Worm (Caenorhabditis elegans): Measurements from ENCODE around the gene C26B2.7.
A peak's percentile ranks its signal among the peaks of the same experiment; 100 is the strongest.

The C26B2.7 gene

DNA sequence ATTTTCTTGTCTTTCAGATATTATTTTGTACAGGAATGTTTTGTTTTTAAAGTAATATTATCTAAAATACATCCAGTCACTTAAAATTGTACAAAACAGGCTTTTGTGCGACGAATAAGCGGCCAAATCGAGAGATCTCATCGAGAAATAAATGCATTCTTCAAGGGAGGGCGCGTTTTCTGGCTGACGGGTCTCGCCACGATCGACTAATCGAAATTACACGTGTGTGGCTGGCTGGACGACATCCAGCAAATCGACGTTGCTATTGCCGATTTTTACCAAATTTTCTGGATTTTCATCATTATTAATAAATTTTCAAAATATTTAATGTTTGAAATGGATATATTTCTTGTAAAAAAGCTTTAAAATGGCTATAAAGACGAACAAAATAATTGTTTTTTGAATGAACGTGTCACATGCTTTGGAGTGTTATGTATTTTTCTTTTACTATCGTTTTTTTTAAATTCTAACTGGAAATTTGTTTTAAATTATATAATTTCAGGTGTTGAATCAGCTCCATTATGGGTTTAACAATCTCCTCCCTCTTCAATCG, 34.0 kb upstream of the C26B2.7 start, which contains the start of gene arf-5:
Gene arf-5, plus strand, starts transcription at position 503 of the 553 bp plus-strand sequence.
- peak; percentile 59 for TF ChIP-seq lsy-2 (tag; optimal IDR thresholded peaks at IDR 0.05)
- no peak for TF ChIP-seq M03D4.4 (tag; optimal IDR thresholded peaks at IDR 0.05)
- TF ChIP-seq mep-1 (tag; optimal IDR thresholded peaks at IDR 0.05) = peak; percentile 40
- TF ChIP-seq ces-1 (GFP tag; optimal IDR thresholded peaks at IDR 0.05) = peak; percentile 41
- no peak for TF ChIP-seq unc-120 (tag; optimal IDR thresholded peaks at IDR 0.05; ENCODE audit: poor library complexity, severe bottlenecking)

ce11 chrIV:7983021-7983420, 33.1 kb upstream of the C26B2.7 start:
- TF ChIP-seq ztf-11 (tag; optimal IDR thresholded peaks at IDR 0.05) (no peak), elt-1 (tag; optimal IDR thresholded peaks at IDR 0.05; ENCODE audit: borderline replicate concordance, insufficient read depth) (peak; percentile 71)

ce11 chrIV:7983728-7984346, 32.2 kb upstream of the C26B2.7 start:
- TF ChIP-seq sem-2 (GFP tag; optimal IDR thresholded peaks at IDR 0.05) (no peak), cnd-1 (tag; optimal IDR thresholded peaks at IDR 0.05) (no peak), elt-3 (tag; optimal IDR thresholded peaks at IDR 0.05) (no peak), ztf-11 (tag; optimal IDR thresholded peaks at IDR 0.05) (no peak), lin-13 (tag; optimal IDR thresholded peaks at IDR 0.05) (no peak), M03D4.4 (tag; optimal IDR thresholded peaks at IDR 0.05) (no peak), blmp-1 (tag; optimal IDR thresholded peaks at IDR 0.05) (no peak), lin-32 (GFP tag; optimal IDR thresholded peaks at IDR 0.05) (no peak), drap-1 (GFP tag; optimal IDR thresholded peaks at IDR 0.05) (no peak), bed-3 (GFP tag; optimal IDR thresholded peaks at IDR 0.05) (no peak), lsy-2 (tag; optimal IDR thresholded peaks at IDR 0.05) (no peak), elt-1 (tag; optimal IDR thresholded peaks at IDR 0.05; ENCODE audit: borderline replicate concordance, insufficient read depth) (no peak), tbx-8 (GFP tag; optimal IDR thresholded peaks at IDR 0.05) (no peak), zip-8 (tag; optimal IDR thresholded peaks at IDR 0.05) (no peak), pha-4 (tag; optimal IDR thresholded peaks at IDR 0.05) (no peak), nhr-12 (tag; optimal IDR thresholded peaks at IDR 0.05) (no peak)

DNA sequence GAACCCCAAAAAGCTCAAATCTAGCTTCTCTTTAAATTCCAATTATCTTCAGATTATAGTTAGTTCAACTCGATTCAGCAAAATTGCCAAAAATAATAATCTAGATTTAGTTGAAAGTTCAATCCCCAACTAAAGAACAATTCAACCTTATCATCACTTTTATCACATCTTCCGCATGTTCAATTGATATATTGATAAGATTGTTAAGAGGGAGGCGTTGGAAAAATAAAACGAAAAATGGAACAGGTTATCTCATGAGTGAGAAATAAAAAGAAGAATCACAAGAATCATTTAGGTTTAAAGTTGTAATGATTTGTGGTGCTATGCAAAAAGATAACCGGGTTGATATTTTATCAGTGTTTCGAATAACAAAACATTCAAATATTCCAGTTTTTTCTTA, 30.3 kb upstream of the C26B2.7 start:
- TF ChIP-seq elt-3 (tag; optimal IDR thresholded peaks at IDR 0.05) (peak; percentile 28), unc-120 (tag; optimal IDR thresholded peaks at IDR 0.05; ENCODE audit: poor library complexity, severe bottlenecking) (no peak), nhr-237 (tag; optimal IDR thresholded peaks at IDR 0.05) (no peak), tbx-8 (GFP tag; optimal IDR thresholded peaks at IDR 0.05) (no peak), snpc-4 (tag; optimal IDR thresholded peaks at IDR 0.05) (no peak)

- no peak for TF ChIP-seq mls-2 (tag; optimal IDR thresholded peaks at IDR 0.05)
- TF ChIP-seq drap-1 (GFP tag; optimal IDR thresholded peaks at IDR 0.05) = no peak
- no peak for TF ChIP-seq M03D4.4 (tag; optimal IDR thresholded peaks at IDR 0.05)
- no peak for TF ChIP-seq ceh-43 (GFP tag; optimal IDR thresholded peaks at IDR 0.05)
Observed at ce11 chrIV:7987083-7987482, 29.0 kb upstream of the C26B2.7 start, which contains the start of gene mec-17. TSS of gene mec-17 (minus strand) at chrIV:7987183.

- TF ChIP-seq unc-39 (tag; optimal IDR thresholded peaks at IDR 0.05) (no peak), lsy-2 (tag; optimal IDR thresholded peaks at IDR 0.05) (no peak), hlh-1 (tag; optimal IDR thresholded peaks at IDR 0.05) (no peak), ceh-43 (GFP tag; optimal IDR thresholded peaks at IDR 0.05) (no peak), ceh-39 (tag; optimal IDR thresholded peaks at IDR 0.05) (no peak), unc-120 (tag; optimal IDR thresholded peaks at IDR 0.05; ENCODE audit: poor library complexity, severe bottlenecking) (no peak), bed-3 (GFP tag; optimal IDR thresholded peaks at IDR 0.05) (no peak), nhr-237 (tag; optimal IDR thresholded peaks at IDR 0.05) (no peak), mab-5 (tag; optimal IDR thresholded peaks at IDR 0.05) (no peak), snpc-4 (tag; optimal IDR thresholded peaks at IDR 0.05) (no peak), drap-1 (GFP tag; optimal IDR thresholded peaks at IDR 0.05) (no peak), ces-1 (GFP tag; optimal IDR thresholded peaks at IDR 0.05) (no peak), flh-1 (GFP tag; optimal IDR thresholded peaks at IDR 0.05) (no peak), unc-62 (GFP tag; optimal IDR thresholded peaks at IDR 0.05) (no peak), nhr-28 (tag; optimal IDR thresholded peaks at IDR 0.05) (no peak), elt-3 (tag; optimal IDR thresholded peaks at IDR 0.05) (no peak), nhr-76 (tag; optimal IDR thresholded peaks at IDR 0.05) (no peak)
Observed at ce11 chrIV:7988385-7988784, 27.7 kb upstream of the C26B2.7 start, which contains the start of gene col-115. TSS of gene col-115 (plus strand) at chrIV:7988685.
